Worm (Caenorhabditis elegans): ENCODE results near the gene ced-6.

Gene ced-6

DNA sequence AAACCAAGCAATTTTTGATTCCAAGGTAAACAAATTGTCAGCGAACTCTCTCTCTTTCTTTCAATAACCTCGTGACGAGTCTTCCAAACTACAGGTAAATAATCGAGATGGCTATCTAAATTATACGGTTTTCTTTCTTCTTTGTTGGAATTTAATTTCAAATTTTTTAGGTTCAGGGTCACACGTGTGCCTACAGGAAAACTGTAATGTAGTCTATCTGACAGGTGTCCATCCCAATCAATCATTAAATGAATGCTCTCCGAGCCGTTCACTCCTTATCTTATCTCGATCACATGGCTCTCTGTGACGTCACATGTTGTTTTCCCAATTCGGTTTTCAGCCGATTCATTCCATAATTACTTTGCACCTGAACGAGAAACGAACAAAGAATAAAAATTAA is 42.5 kb upstream of the ced-6 start (continued):
- TF ChIP-seq daf-8 (GFP tag; IDR thresholded peaks at IDR 0.05) (no peak), lin-13 (GFP tag; optimal IDR thresholded peaks at IDR 0.05) (no peak), unc-62 (GFP tag; optimal IDR thresholded peaks at IDR 0.05 in 1 of 2) (peak; percentile 5 to 26), unc-62 (tag; optimal IDR thresholded peaks at IDR 0.05) (no peak), snpc-4 (tag; optimal IDR thresholded peaks at IDR 0.05) (no peak), tra-1 (GFP tag; IDR thresholded peaks at IDR 0.05) (peak; percentile 72), nhr-11 (tag; optimal IDR thresholded peaks at IDR 0.05) (no peak), pha-4 (GFP tag; IDR thresholded peaks at IDR 0.05) (0 out of 2 replicates have a peak, but pooled peaks have one; percentile 23), pha-4 (tag; optimal IDR thresholded peaks at IDR 0.05) (no peak), lim-7 (GFP tag; IDR thresholded peaks at IDR 0.05) (no peak), dmd-8 (GFP tag; IDR thresholded peaks at IDR 0.05) (no peak), zag-1 (tag; optimal IDR thresholded peaks at IDR 0.05) (no peak), arid-1 (GFP tag; conservative IDR thresholded peaks at IDR 0.05) (no peak), mdl-1 (tag; optimal IDR thresholded peaks at IDR 0.05) (peak in 1 of 2 experiments; percentile 5), zfp-3 (GFP tag; conservative IDR thresholded peaks at IDR 0.05) (no peak), gei-8 (GFP tag; optimal IDR thresholded peaks at IDR 0.05) (no peak), Y105C5A.15 (GFP tag; IDR thresholded peaks at IDR 0.05) (no peak), dmd-6 (GFP tag; IDR thresholded peaks at IDR 0.05) (peak; percentile 89), Y48G9A.11 (GFP tag; IDR thresholded peaks at IDR 0.05) (no peak), spr-1 (tag; optimal IDR thresholded peaks at IDR 0.05) (no peak), lin-15B (tag; optimal IDR thresholded peaks at IDR 0.05) (no peak), ama-1 (optimal IDR thresholded peaks at IDR 0.05) (no peak), egl-27 (tag; optimal IDR thresholded peaks at IDR 0.05) (no peak), daf-19 (GFP tag; conservative IDR thresholded peaks at IDR 0.05) (no peak), T20F7.1 (GFP tag; optimal IDR thresholded peaks at IDR 0.05) (no peak), nhr-102 (tag; optimal IDR thresholded peaks at IDR 0.05) (peak; percentile 64), sdz-12 (GFP tag; optimal IDR thresholded peaks at IDR 0.05) (no peak), nhr-237 (tag; optimal IDR thresholded peaks at IDR 0.05) (no peak), hmg-1.1 (GFP tag; IDR thresholded peaks at IDR 0.05) (no peak), tag-97 (GFP tag; IDR thresholded peaks at IDR 0.05) (no peak), lin-1 (GFP tag; IDR thresholded peaks at IDR 0.05) (peak; percentile 71; the same call in 1 of the 2 replicates), dpl-1 (GFP tag; optimal IDR thresholded peaks at IDR 0.05) (no peak), madf-9 (GFP tag; conservative IDR thresholded peaks at IDR 0.05) (no peak), daf-12 (tag; optimal IDR thresholded peaks at IDR 0.05) (no peak), nhr-28 (tag; optimal IDR thresholded peaks at IDR 0.05) (peak; percentile 70), madf-5 (GFP tag; IDR thresholded peaks at IDR 0.05) (no peak), Y5F2A.4 (GFP tag; optimal IDR thresholded peaks at IDR 0.05) (no peak), ztf-11 (tag; optimal IDR thresholded peaks at IDR 0.05) (no peak), ceh-62 (tag; optimal IDR thresholded peaks at IDR 0.05) (no peak), nhr-111 (GFP tag; optimal IDR thresholded peaks at IDR 0.05) (no peak), ZK546.5 (tag; optimal IDR thresholded peaks at IDR 0.05) (no peak), nhr-48 (tag; optimal IDR thresholded peaks at IDR 0.05) (peak; percentile 27), mep-1 (tag; optimal IDR thresholded peaks at IDR 0.05) (peak; percentile 40), zfp-2 (tag; optimal IDR thresholded peaks at IDR 0.05) (no peak), spr-3 (GFP tag; optimal IDR thresholded peaks at IDR 0.05) (no peak), dve-1 (tag; optimal IDR thresholded peaks at IDR 0.05; ENCODE audit: insufficient read depth) (peak; percentile 93), ceh-28 (tag; optimal IDR thresholded peaks at IDR 0.05) (no peak), hif-1 (tag; optimal IDR thresholded peaks at IDR 0.05) (no peak), duxl-1 (tag; optimal IDR thresholded peaks at IDR 0.05; ENCODE audit: poor library complexity) (no peak), daf-16 (GFP tag; optimal IDR thresholded peaks at IDR 0.05) (peak in 1 of 2 experiments; percentile 91), daf-16 (tag; optimal IDR thresholded peaks at IDR 0.05) (peak; percentile 92), unc-39 (tag; optimal IDR thresholded peaks at IDR 0.05) (no peak), T26A8.4 (GFP tag; IDR thresholded peaks at IDR 0.05) (no peak; the same call in 1 of the 2 replicates)

All from whole organism, L4 larva.